Worm (Caenorhabditis elegans) whole organism, young adult: ENCODE results near the gene srxa-6.

Experiments used
- C17E4.6 ChIP-seq: fragments of 200-800 bp; sonication (Bioruptor generic); IDR thresholded peaks from 2 replicates; pipeline ENCODE4 v1.3.6; 2022; ENCODE audit warnings: missing genetic modification reagents, missing genetic modification characterization, missing compliant biosample characterization
- D2030.7 ChIP-seq: fragments of 200-800 bp; sonication (Bioruptor generic); IDR thresholded peaks from 2 replicates; pipeline ENCODE4 v1.3.6; 2022; ENCODE audit warnings: missing genetic modification reagents, missing genetic modification characterization, missing compliant biosample characterization
- F22D6.2 ChIP-seq: sonication (generic microtip); optimal IDR thresholded peaks from 2 replicates; lab custom pipeline; 2016; ENCODE audit warnings: mild to moderate bottlenecking, missing genetic modification characterization, missing compliant biosample characterization
- F37B4.10 ChIP-seq: fragments of 200-800 bp; sonication (Bioruptor generic); IDR thresholded peaks from 2 replicates; pipeline ENCODE4 v1.3.6; 2022; ENCODE audit warnings: missing genetic modification characterization, missing compliant biosample characterization
- F39B2.1 ChIP-seq: fragments of 200-800 bp; sonication (Bioruptor generic); IDR thresholded peaks from 2 replicates; pipeline ENCODE4 v1.3.6; 2022; ENCODE audit warnings: missing genetic modification reagents, missing genetic modification characterization, missing compliant biosample characterization
- F55B11.4 ChIP-seq: sonication (generic microtip); optimal IDR thresholded peaks from 2 replicates; lab custom pipeline; 2016; ENCODE audit warnings: missing compliant biosample characterization, missing genetic modification characterization, borderline replicate concordance; ENCODE audit not compliant: insufficient read depth
- F57A8.1 ChIP-seq: fragments of 200-800 bp; sonication (Bioruptor generic); optimal IDR thresholded peaks from 2 replicates; lab custom pipeline; 2018; ENCODE audit warnings: mild to moderate bottlenecking, missing genetic modification characterization, moderate library complexity, missing compliant biosample characterization
- F57C9.4 ChIP-seq: sonication (generic microtip); optimal IDR thresholded peaks from 2 replicates; lab custom pipeline; 2017; ENCODE audit warnings: mild to moderate bottlenecking, missing genetic modification characterization, missing compliant biosample characterization
- K11D2.4 ChIP-seq: fragments of 200-800 bp; sonication (Bioruptor generic); IDR thresholded peaks from 2 replicates; pipeline ENCODE4 v1.3.6; 2022; ENCODE audit warnings: missing genetic modification reagents, missing genetic modification characterization, missing compliant biosample characterization
- K12H6.12 ChIP-seq: fragments of 200-800 bp; sonication (Bioruptor generic); optimal IDR thresholded peaks from 2 replicates; lab custom pipeline; 2018; ENCODE audit warnings: mild to moderate bottlenecking, missing genetic modification characterization, missing compliant biosample characterization
- T26A5.8 ChIP-seq: sonication (generic microtip); optimal IDR thresholded peaks from 2 replicates; lab custom pipeline; 2016; ENCODE audit warnings: missing genetic modification characterization, missing compliant biosample characterization
- Y56A3A.18 ChIP-seq: fragments of 200-800 bp; sonication (Bioruptor generic); IDR thresholded peaks from 2 replicates; pipeline ENCODE4 v1.3.6; 2022; ENCODE audit warnings: missing genetic modification reagents, missing genetic modification characterization, missing compliant biosample characterization
- Y67H2A.10 ChIP-seq: fragments of 200-800 bp; sonication (Bioruptor generic); conservative IDR thresholded peaks from 2 replicates; pipeline ENCODE4 v1.3.6; 2022; ENCODE audit warnings: missing genetic modification reagents, missing genetic modification characterization, missing compliant biosample characterization
- Y95B8A.8 ChIP-seq: fragments of 200-800 bp; sonication (Bioruptor generic); IDR thresholded peaks from 2 replicates; pipeline ENCODE4 v1.3.6; 2022; ENCODE audit warnings: missing genetic modification reagents, missing genetic modification characterization, missing compliant biosample characterization
- aptf-2 ChIP-seq: fragments of 200-800 bp; sonication (Bioruptor generic); conservative IDR thresholded peaks from 2 replicates; pipeline ENCODE4 v1.3.6; 2022; ENCODE audit warnings: missing genetic modification reagents, missing genetic modification characterization, missing compliant biosample characterization
- aptf-3 ChIP-seq: fragments of 200-800 bp; sonication (Bioruptor generic); IDR thresholded peaks from 2 replicates; pipeline ENCODE4 v1.3.6; 2022; ENCODE audit warnings: missing genetic modification characterization, missing compliant biosample characterization
- atf-7 ChIP-seq: sonication (generic microtip); optimal IDR thresholded peaks from 2 replicates; lab custom pipeline; 2017; ENCODE audit warnings: mild to moderate bottlenecking, missing genetic modification characterization, missing compliant biosample characterization
- attf-3 ChIP-seq: fragments of 200-800 bp; sonication (Bioruptor generic); conservative IDR thresholded peaks from 2 replicates; pipeline ENCODE4 v1.3.6; 2022; ENCODE audit warnings: missing genetic modification reagents, missing genetic modification characterization, missing compliant biosample characterization
- attf-5 ChIP-seq: fragments of 200-800 bp; sonication (Bioruptor generic); optimal IDR thresholded peaks from 2 replicates; lab custom pipeline; 2018; ENCODE audit warnings: mild to moderate bottlenecking, missing genetic modification characterization, missing compliant biosample characterization
- ceh-100 ChIP-seq: fragments of 200-800 bp; sonication (Bioruptor generic); IDR thresholded peaks from 2 replicates; pipeline ENCODE4 v1.3.6; 2022; ENCODE audit warnings: missing genetic modification reagents, missing genetic modification characterization, missing compliant biosample characterization
- ceh-27 ChIP-seq: fragments of 200-800 bp; sonication (Bioruptor generic); optimal IDR thresholded peaks from 2 replicates; lab custom pipeline; 2018; ENCODE audit warnings: mild to moderate bottlenecking, missing genetic modification characterization, moderate library complexity, missing compliant biosample characterization
- chd-7 ChIP-seq: sonication (generic microtip); optimal IDR thresholded peaks from 2 replicates; lab custom pipeline; 2016; ENCODE audit warnings: mild to moderate bottlenecking, missing genetic modification characterization, moderate library complexity, missing compliant biosample characterization
- dpff-1 ChIP-seq: sonication (generic microtip); optimal IDR thresholded peaks from 2 replicates; lab custom pipeline; 2017; ENCODE audit warnings: mild to moderate bottlenecking, missing genetic modification characterization, missing compliant biosample characterization
- egl-44 ChIP-seq: fragments of 200-800 bp; sonication (Bioruptor generic); IDR thresholded peaks from 2 replicates; pipeline ENCODE4 v1.3.6; 2022; ENCODE audit warnings: missing genetic modification reagents, missing genetic modification characterization, missing compliant biosample characterization
- ets-4 ChIP-seq: fragments of 200-800 bp; sonication (Bioruptor generic); optimal IDR thresholded peaks from 2 replicates; lab custom pipeline; 2018; ENCODE audit warnings: mild to moderate bottlenecking, missing genetic modification characterization, missing compliant biosample characterization
- hlh-12 ChIP-seq: sonication (generic microtip); optimal IDR thresholded peaks from 2 replicates; lab custom pipeline; 2016; ENCODE audit warnings: missing genetic modification characterization, missing compliant biosample characterization
- hlh-26 ChIP-seq: fragments of 200-800 bp; sonication (Bioruptor generic); conservative IDR thresholded peaks from 2 replicates; pipeline ENCODE4 v1.3.6; 2022; ENCODE audit warnings: missing genetic modification reagents, missing genetic modification characterization, missing compliant biosample characterization
- hmg-1.2 ChIP-seq: fragments of 200-800 bp; sonication (Bioruptor generic); IDR thresholded peaks from 2 replicates; pipeline ENCODE4 v1.3.6; 2022; ENCODE audit warnings: missing genetic modification reagents, missing genetic modification characterization, missing compliant biosample characterization
- lag-1 ChIP-seq: fragments of 200-800 bp; sonication (Bioruptor generic); IDR thresholded peaks from 2 replicates; pipeline ENCODE4 v1.3.6; 2022; ENCODE audit warnings: missing genetic modification reagents, missing genetic modification characterization, missing compliant biosample characterization
- let-526 ChIP-seq: fragments of 200-800 bp; sonication (Bioruptor generic); IDR thresholded peaks from 2 replicates; pipeline ENCODE4 v1.3.6; 2022; ENCODE audit warnings: missing genetic modification reagents, missing genetic modification characterization, missing compliant biosample characterization
- let-607 ChIP-seq, 2 experiments: fragments of 200-800 bp in 1 of 2; sonication (Bioruptor generic) in 1 of 2; sonication (generic microtip) in 1 of 2; optimal IDR thresholded peaks; 2 replicates each; lab custom pipeline; 2016 to 2018; ENCODE audit warnings: mild to moderate bottlenecking in 2 of 2, missing compliant biosample characterization in 2 of 2, missing genetic modification characterization in 2 of 2, moderate library complexity in 2 of 2, missing genotype in 1 of 2
- lin-40 ChIP-seq: sonication (generic microtip); optimal IDR thresholded peaks from 2 replicates; lab custom pipeline; 2016; ENCODE audit warnings: missing genetic modification characterization, mild to moderate bottlenecking, missing compliant biosample characterization, missing genotype, missing genetic modification reagents
- lsl-1 ChIP-seq: fragments of 200-800 bp; sonication (Bioruptor generic); optimal IDR thresholded peaks from 2 replicates; lab custom pipeline; 2018; ENCODE audit warnings: mild to moderate bottlenecking, missing genetic modification characterization, moderate library complexity, missing compliant biosample characterization
- lsy-27 ChIP-seq: sonication (generic microtip); optimal IDR thresholded peaks from 2 replicates; lab custom pipeline; 2017; ENCODE audit warnings: missing genetic modification characterization, mild to moderate bottlenecking, missing compliant biosample characterization, antibody characterized with exemption, missing genotype, borderline replicate concordance; ENCODE audit not compliant: insufficient read depth
- madf-8 ChIP-seq: fragments of 200-800 bp; sonication (Bioruptor generic); conservative IDR thresholded peaks from 2 replicates; pipeline ENCODE4 v1.3.6; 2022; ENCODE audit warnings: missing genetic modification reagents, missing genetic modification characterization, missing compliant biosample characterization
- pbrm-1 ChIP-seq: fragments of 200-800 bp; sonication (Bioruptor generic); IDR thresholded peaks from 2 replicates; pipeline ENCODE4 v1.3.6; 2022; ENCODE audit warnings: missing genetic modification reagents, missing genetic modification characterization, missing compliant biosample characterization
- rcor-1 ChIP-seq: fragments of 200-800 bp; sonication (Bioruptor generic); IDR thresholded peaks from 2 replicates; pipeline ENCODE4 v1.3.6; 2022; ENCODE audit warnings: missing genetic modification reagents, missing genetic modification characterization, missing compliant biosample characterization
- rpc-1 ChIP-seq, 2 experiments: fragments of 150-350 bp in 1 of 2; sonication (generic microtip) in 1 of 2; optimal IDR thresholded peaks; 2 replicates each; lab custom pipeline; 2014 to 2018; ENCODE audit warnings: missing biosample characterization in 1 of 2, missing genetic modification characterization in 1 of 2, missing genetic modification reagents in 1 of 2, missing genotype in 1 of 2
- snpc-1.1 ChIP-seq: sonication (generic microtip); optimal IDR thresholded peaks from 2 replicates; lab custom pipeline; 2017; ENCODE audit warnings: missing genetic modification characterization, mild to moderate bottlenecking, missing compliant biosample characterization, antibody characterized with exemption, moderate library complexity, missing genotype, missing genetic modification reagents; ENCODE audit not compliant: insufficient read depth
- sptf-2 ChIP-seq: fragments of 200-800 bp; sonication (Bioruptor generic); optimal IDR thresholded peaks from 2 replicates; lab custom pipeline; 2018; ENCODE audit warnings: mild to moderate bottlenecking, missing genetic modification characterization, missing compliant biosample characterization
- unc-62 ChIP-seq: fragments of 150-350 bp; optimal IDR thresholded peaks from 2 replicates; lab custom pipeline; 2014; ENCODE audit warnings: missing biosample characterization, missing genetic modification reagents, missing genetic modification characterization
- zfh-2 ChIP-seq: fragments of 200-800 bp; sonication (Bioruptor generic); conservative IDR thresholded peaks from 2 replicates; pipeline ENCODE4 v1.3.6; 2022; ENCODE audit warnings: missing genetic modification reagents, missing genetic modification characterization, missing compliant biosample characterization
- ztf-26 ChIP-seq: sonication (generic microtip); optimal IDR thresholded peaks from 2 replicates; lab custom pipeline; 2017; ENCODE audit warnings: missing genetic modification characterization, missing compliant biosample characterization
- ztf-3 ChIP-seq: fragments of 200-800 bp; sonication (Bioruptor generic); optimal IDR thresholded peaks from 2 replicates; lab custom pipeline; 2018; ENCODE audit warnings: mild to moderate bottlenecking, missing genetic modification characterization, missing compliant biosample characterization
- ztf-6 ChIP-seq: fragments of 200-800 bp; sonication (Bioruptor generic); IDR thresholded peaks from 2 replicates; pipeline ENCODE4 v1.3.6; 2022; ENCODE audit warnings: missing genetic modification reagents, missing genetic modification characterization, missing compliant biosample characterization

srxa-6 gene

DNA sequence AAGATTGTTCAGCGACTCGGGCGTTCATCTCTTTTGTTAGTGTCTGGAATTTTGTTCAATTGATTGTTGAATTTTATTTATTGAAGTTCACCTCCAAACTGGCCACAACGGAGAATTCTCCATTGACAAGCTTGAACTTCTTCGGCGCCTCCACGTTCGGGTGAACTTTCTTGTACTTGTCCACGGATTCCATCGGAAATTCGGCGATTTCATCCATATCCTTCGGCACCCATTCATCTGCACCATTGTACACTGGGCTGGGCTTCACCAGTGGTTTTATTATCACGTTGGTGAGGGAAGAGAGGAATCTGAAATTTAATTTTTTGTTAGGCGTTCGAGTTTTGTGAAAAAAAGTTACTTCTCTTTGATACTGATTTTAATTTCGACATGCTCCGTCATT, 7.3 kb upstream of the srxa-6 start:
- TF ChIP-seq Y95B8A.8 (GFP tag; lab: Robert Waterston, UW) (no peak), ets-4 (no peak), chd-7 (tag; lab: Kevin White, UChicago) (no peak), snpc-1.1 (tag; lab: Kevin White, UChicago) (no peak), K11D2.4 (GFP tag; lab: Robert Waterston, UW) (no peak), let-526 (GFP tag; lab: Robert Waterston, UW) (no peak), hlh-26 (GFP tag; lab: Robert Waterston, UW) (no peak), F57C9.4 (tag; lab: Kevin White, UChicago) (no peak), zfh-2 (no peak)
- TF ChIP-seq, all 124 proteins: peak for 0

- no peak for TF ChIP-seq T26A5.8 (tag; lab: Kevin White, UChicago)
- TF ChIP-seq hmg-1.2 (GFP tag; lab: Robert Waterston, UW): peak; percentile 94
- TF ChIP-seq lsl-1: no peak
- TF ChIP-seq atf-7 (tag; lab: Kevin White, UChicago): peak; percentile 64
- 0 out of 2 replicates have a peak, but pooled peaks have one; percentile 21 for TF ChIP-seq D2030.7
- no peak for TF ChIP-seq F37B4.10
- TF ChIP-seq attf-5 (GFP tag; lab: Kevin White, UChicago): peak; percentile 75
- no peak for TF ChIP-seq rcor-1 (GFP tag; lab: Robert Waterston, UW)
- TF ChIP-seq hlh-12 (tag; lab: Kevin White, UChicago): no peak
- TF ChIP-seq Y67H2A.10 (GFP tag; lab: Robert Waterston, UW): no peak
- peak; percentile 1 for TF ChIP-seq unc-62
- TF ChIP-seq ceh-100 (GFP tag; lab: Robert Waterston, UW): no peak
- TF ChIP-seq rpc-1 (optimal IDR thresholded peaks at IDR 0.05; lab: Kevin White, UChicago): no peak
- no peak for TF ChIP-seq rpc-1 (tag; optimal IDR thresholded peaks at IDR 0.05; lab: Kevin White, UChicago)
- no peak for TF ChIP-seq pbrm-1
- TF ChIP-seq egl-44 (GFP tag; lab: Robert Waterston, UW): peak; percentile 64; the same call in 1 of the 2 replicates
- no peak for TF ChIP-seq F39B2.1
- no peak for TF ChIP-seq F57A8.1 (GFP tag; lab: Kevin White, UChicago)
- peak; percentile 46 for TF ChIP-seq ztf-3
- peak; percentile 72 for TF ChIP-seq K12H6.12
- TF ChIP-seq C17E4.6 (GFP tag; lab: Robert Waterston, UW): no peak
- TF ChIP-seq lin-40 (tag; lab: Kevin White, UChicago): peak; percentile 75
- TF ChIP-seq aptf-2 (GFP tag; lab: Robert Waterston, UW): no peak
- no peak for TF ChIP-seq aptf-3 (GFP tag; lab: Robert Waterston, UW)
- no peak for TF ChIP-seq F57C9.4 (tag; lab: Kevin White, UChicago)
- peak; percentile 43 for TF ChIP-seq sptf-2 (GFP tag; lab: Kevin White, UChicago)
- no peak for TF ChIP-seq snpc-1.1 (tag; lab: Kevin White, UChicago)
- no peak for TF ChIP-seq attf-3 (GFP tag; lab: Robert Waterston, UW)
- TF ChIP-seq madf-8 (GFP tag; lab: Robert Waterston, UW): no peak
- TF ChIP-seq hlh-26 (GFP tag; lab: Robert Waterston, UW): no peak
- TF ChIP-seq F55B11.4 (tag; lab: Kevin White, UChicago): no peak
- TF ChIP-seq lag-1 (GFP tag; lab: Robert Waterston, UW): no peak
- TF ChIP-seq ceh-27 (GFP tag; lab: Kevin White, UChicago): peak; percentile 77
- no peak for TF ChIP-seq ztf-26
- TF ChIP-seq Y56A3A.18 (GFP tag; lab: Robert Waterston, UW): no peak
- no peak for TF ChIP-seq lsy-27 (tag; lab: Kevin White, UChicago)
- peak in 1 of 2 experiments; percentile 23 for TF ChIP-seq let-607 (tag; optimal IDR thresholded peaks at IDR 0.05; lab: Kevin White, UChicago)
- peak; percentile 75 for TF ChIP-seq chd-7 (tag; lab: Kevin White, UChicago)
- TF ChIP-seq F22D6.2 (tag; lab: Kevin White, UChicago): peak; percentile 1
- TF ChIP-seq ztf-6 (GFP tag; lab: Robert Waterston, UW): no peak
- no peak for TF ChIP-seq dpff-1 (tag; lab: Kevin White, UChicago)
Observed at ce11 chrV:20728763-20729350, 5.9 kb upstream of the srxa-6 start, which contains the start of gene ipla-3. Gene ipla-3, minus strand, starts transcription at chrV:20729272.
